Worm (Caenorhabditis elegans) whole organism, young adult: Measurements from ENCODE around the gene mob-2.

ENCODE experiments used
- C06A6.2 ChIP-seq: fragments of 200-800 bp; sonication (Bioruptor generic); conservative IDR thresholded peaks from 2 replicates; pipeline ENCODE4 v1.3.6; 2022; ENCODE audit warnings: missing genetic modification characterization, missing compliant biosample characterization
- D2030.7 ChIP-seq: fragments of 200-800 bp; sonication (Bioruptor generic); IDR thresholded peaks from 2 replicates; pipeline ENCODE4 v1.3.6; 2022; ENCODE audit warnings: missing genetic modification reagents, missing genetic modification characterization, missing compliant biosample characterization
- F10E7.11 ChIP-seq: sonication (generic microtip); optimal IDR thresholded peaks from 2 replicates; lab custom pipeline; 2017; ENCODE audit warnings: mild to moderate bottlenecking, missing genetic modification characterization, moderate library complexity, missing compliant biosample characterization
- F22D6.2 ChIP-seq: sonication (generic microtip); optimal IDR thresholded peaks from 2 replicates; lab custom pipeline; 2016; ENCODE audit warnings: mild to moderate bottlenecking, missing genetic modification characterization, missing compliant biosample characterization
- F33H1.4 ChIP-seq: fragments of 200-800 bp; sonication (Bioruptor generic); IDR thresholded peaks from 2 replicates; pipeline ENCODE4 v1.3.6; 2022; ENCODE audit warnings: missing genetic modification reagents, missing genetic modification characterization, missing compliant biosample characterization
- F37B4.10 ChIP-seq: fragments of 200-800 bp; sonication (Bioruptor generic); IDR thresholded peaks from 2 replicates; pipeline ENCODE4 v1.3.6; 2022; ENCODE audit warnings: missing genetic modification characterization, missing compliant biosample characterization
- F39B2.1 ChIP-seq: fragments of 200-800 bp; sonication (Bioruptor generic); IDR thresholded peaks from 2 replicates; pipeline ENCODE4 v1.3.6; 2022; ENCODE audit warnings: missing genetic modification reagents, missing genetic modification characterization, missing compliant biosample characterization
- F52B5.7 ChIP-seq: sonication (generic microtip); optimal IDR thresholded peaks from 2 replicates; lab custom pipeline; 2016; ENCODE audit warnings: mild to moderate bottlenecking, missing genetic modification characterization, missing compliant biosample characterization
- T26A5.8 ChIP-seq: sonication (generic microtip); optimal IDR thresholded peaks from 2 replicates; lab custom pipeline; 2016; ENCODE audit warnings: missing genetic modification characterization, missing compliant biosample characterization
- Y53G8AR.9 ChIP-seq: fragments of 200-800 bp; sonication (Bioruptor generic); conservative IDR thresholded peaks from 2 replicates; pipeline ENCODE4 v1.3.6; 2022; ENCODE audit warnings: missing genetic modification reagents, missing genetic modification characterization, missing compliant biosample characterization
- Y56A3A.18 ChIP-seq: fragments of 200-800 bp; sonication (Bioruptor generic); IDR thresholded peaks from 2 replicates; pipeline ENCODE4 v1.3.6; 2022; ENCODE audit warnings: missing genetic modification reagents, missing genetic modification characterization, missing compliant biosample characterization
- Y67H2A.10 ChIP-seq: fragments of 200-800 bp; sonication (Bioruptor generic); conservative IDR thresholded peaks from 2 replicates; pipeline ENCODE4 v1.3.6; 2022; ENCODE audit warnings: missing genetic modification reagents, missing genetic modification characterization, missing compliant biosample characterization
- Y95B8A.8 ChIP-seq: fragments of 200-800 bp; sonication (Bioruptor generic); IDR thresholded peaks from 2 replicates; pipeline ENCODE4 v1.3.6; 2022; ENCODE audit warnings: missing genetic modification reagents, missing genetic modification characterization, missing compliant biosample characterization
- ama-1 ChIP-seq, 3 experiments: fragments of 150-350 bp in 1 of 3; sonication (generic microtip) in 2 of 3; optimal IDR thresholded peaks; 2 replicates each; lab custom pipeline; 2014 to 2018; ENCODE audit warnings: missing biosample characterization in 2 of 3, missing genetic modification characterization in 2 of 3, missing genetic modification reagents in 2 of 3
- aptf-2 ChIP-seq: fragments of 200-800 bp; sonication (Bioruptor generic); conservative IDR thresholded peaks from 2 replicates; pipeline ENCODE4 v1.3.6; 2022; ENCODE audit warnings: missing genetic modification reagents, missing genetic modification characterization, missing compliant biosample characterization
- atf-7 ChIP-seq: sonication (generic microtip); optimal IDR thresholded peaks from 2 replicates; lab custom pipeline; 2017; ENCODE audit warnings: mild to moderate bottlenecking, missing genetic modification characterization, missing compliant biosample characterization
- attf-3 ChIP-seq: fragments of 200-800 bp; sonication (Bioruptor generic); conservative IDR thresholded peaks from 2 replicates; pipeline ENCODE4 v1.3.6; 2022; ENCODE audit warnings: missing genetic modification reagents, missing genetic modification characterization, missing compliant biosample characterization
- cebp-1 ChIP-seq, 2 experiments: fragments of 200-800 bp in 1 of 2; sonication (Bioruptor generic) in 1 of 2; sonication (generic microtip) in 1 of 2; IDR thresholded peaks in 1 of 2; optimal IDR thresholded peaks in 1 of 2; 2 replicates each; pipeline versions ENCODE4 v1.3.6 to Lab custom; 2017 to 2022; ENCODE audit warnings: missing compliant biosample characterization in 2 of 2, missing genetic modification characterization in 2 of 2, mild to moderate bottlenecking in 1 of 2, missing genetic modification reagents in 1 of 2, moderate library complexity in 1 of 2
- ceh-100 ChIP-seq: fragments of 200-800 bp; sonication (Bioruptor generic); IDR thresholded peaks from 2 replicates; pipeline ENCODE4 v1.3.6; 2022; ENCODE audit warnings: missing genetic modification reagents, missing genetic modification characterization, missing compliant biosample characterization
- ceh-79 ChIP-seq: sonication (generic microtip); optimal IDR thresholded peaks from 2 replicates; lab custom pipeline; 2017; ENCODE audit warnings: mild to moderate bottlenecking, missing genetic modification characterization, missing compliant biosample characterization
- ceh-91 ChIP-seq: fragments of 200-800 bp; sonication (Bioruptor generic); IDR thresholded peaks from 2 replicates; pipeline ENCODE4 v1.3.6; 2022; ENCODE audit warnings: missing genetic modification reagents, missing genetic modification characterization, missing compliant biosample characterization
- chd-7 ChIP-seq: sonication (generic microtip); optimal IDR thresholded peaks from 2 replicates; lab custom pipeline; 2016; ENCODE audit warnings: mild to moderate bottlenecking, missing genetic modification characterization, moderate library complexity, missing compliant biosample characterization
- egrh-3 ChIP-seq: fragments of 200-800 bp; sonication (Bioruptor generic); IDR thresholded peaks from 2 replicates; pipeline ENCODE4 v1.3.6; 2022; ENCODE audit warnings: missing genetic modification reagents, missing genetic modification characterization, missing compliant biosample characterization
- ets-4 ChIP-seq: fragments of 200-800 bp; sonication (Bioruptor generic); optimal IDR thresholded peaks from 2 replicates; lab custom pipeline; 2018; ENCODE audit warnings: mild to moderate bottlenecking, missing genetic modification characterization, missing compliant biosample characterization
- gei-17 ChIP-seq: fragments of 200-800 bp; sonication (Bioruptor generic); optimal IDR thresholded peaks from 2 replicates; lab custom pipeline; 2018; ENCODE audit warnings: mild to moderate bottlenecking, missing genetic modification characterization, missing compliant biosample characterization
- hrde-1 ChIP-seq: sonication (generic microtip); optimal IDR thresholded peaks from 2 replicates; lab custom pipeline; 2016; ENCODE audit warnings: missing genetic modification characterization, mild to moderate bottlenecking, missing compliant biosample characterization, moderate library complexity, missing genotype, missing genetic modification reagents, borderline replicate concordance
- lag-1 ChIP-seq: fragments of 200-800 bp; sonication (Bioruptor generic); IDR thresholded peaks from 2 replicates; pipeline ENCODE4 v1.3.6; 2022; ENCODE audit warnings: missing genetic modification reagents, missing genetic modification characterization, missing compliant biosample characterization
- let-607 ChIP-seq, 2 experiments: fragments of 200-800 bp in 1 of 2; sonication (Bioruptor generic) in 1 of 2; sonication (generic microtip) in 1 of 2; optimal IDR thresholded peaks; 2 replicates each; lab custom pipeline; 2016 to 2018; ENCODE audit warnings: mild to moderate bottlenecking in 2 of 2, missing compliant biosample characterization in 2 of 2, missing genetic modification characterization in 2 of 2, moderate library complexity in 2 of 2, missing genotype in 1 of 2
- lin-35 ChIP-seq, 3 experiments: fragments of 150-350 bp in 2 of 3; sonication (generic microtip) in 1 of 3; optimal IDR thresholded peaks; 2 replicates each; lab custom pipeline; 2014 to 2018; ENCODE audit warnings: missing biosample characterization in 3 of 3, missing genetic modification characterization in 3 of 3, missing genetic modification reagents in 3 of 3
- lin-40 ChIP-seq: sonication (generic microtip); optimal IDR thresholded peaks from 2 replicates; lab custom pipeline; 2016; ENCODE audit warnings: missing genetic modification characterization, mild to moderate bottlenecking, missing compliant biosample characterization, missing genotype, missing genetic modification reagents
- lin-54 ChIP-seq: fragments of 200-800 bp; sonication (Bioruptor generic); optimal IDR thresholded peaks from 2 replicates; lab custom pipeline; 2018; ENCODE audit warnings: mild to moderate bottlenecking, missing genetic modification characterization, missing compliant biosample characterization
- lsl-1 ChIP-seq: fragments of 200-800 bp; sonication (Bioruptor generic); optimal IDR thresholded peaks from 2 replicates; lab custom pipeline; 2018; ENCODE audit warnings: mild to moderate bottlenecking, missing genetic modification characterization, moderate library complexity, missing compliant biosample characterization
- madf-10 ChIP-seq: sonication (generic microtip); optimal IDR thresholded peaks from 2 replicates; lab custom pipeline; 2016; ENCODE audit warnings: mild to moderate bottlenecking, missing genetic modification characterization, missing compliant biosample characterization
- madf-8 ChIP-seq: fragments of 200-800 bp; sonication (Bioruptor generic); conservative IDR thresholded peaks from 2 replicates; pipeline ENCODE4 v1.3.6; 2022; ENCODE audit warnings: missing genetic modification reagents, missing genetic modification characterization, missing compliant biosample characterization
- mel-28 ChIP-seq: sonication (generic microtip); optimal IDR thresholded peaks from 2 replicates; lab custom pipeline; 2016; ENCODE audit warnings: borderline replicate concordance, mild to moderate bottlenecking, missing genetic modification characterization, missing compliant biosample characterization
- mes-4 ChIP-seq: sonication (generic microtip); optimal IDR thresholded peaks from 2 replicates; lab custom pipeline; 2016; ENCODE audit warnings: missing genotype, missing genetic modification characterization, missing compliant biosample characterization
- mxl-1 ChIP-seq: sonication (generic microtip); optimal IDR thresholded peaks from 2 replicates; lab custom pipeline; 2016; ENCODE audit warnings: missing genetic modification characterization, missing compliant biosample characterization
- nhr-27 ChIP-seq: fragments of 200-800 bp; sonication (Bioruptor generic); optimal IDR thresholded peaks from 2 replicates; lab custom pipeline; 2018; ENCODE audit warnings: mild to moderate bottlenecking, missing genetic modification characterization, moderate library complexity, missing compliant biosample characterization
- nhr-80 ChIP-seq: sonication (generic microtip); optimal IDR thresholded peaks from 2 replicates; lab custom pipeline; 2016; ENCODE audit warnings: missing genetic modification characterization, missing compliant biosample characterization
- nhr-90 ChIP-seq: sonication (generic microtip); optimal IDR thresholded peaks from 2 replicates; lab custom pipeline; 2016; ENCODE audit warnings: missing genotype, mild to moderate bottlenecking, missing genetic modification characterization, missing compliant biosample characterization
- pbrm-1 ChIP-seq: fragments of 200-800 bp; sonication (Bioruptor generic); IDR thresholded peaks from 2 replicates; pipeline ENCODE4 v1.3.6; 2022; ENCODE audit warnings: missing genetic modification reagents, missing genetic modification characterization, missing compliant biosample characterization
- pha-4 ChIP-seq: fragments of 150-350 bp; sonication (generic microtip); optimal IDR thresholded peaks from 2 replicates; lab custom pipeline; 2014; ENCODE audit warnings: missing biosample characterization, missing genetic modification reagents, missing genetic modification characterization
- rec-8 ChIP-seq, 2 experiments: sonication (generic microtip); optimal IDR thresholded peaks; 2 replicates each; lab custom pipeline; 2016; ENCODE audit warnings: mild to moderate bottlenecking in 2 of 2, missing genetic modification characterization in 2 of 2, missing genetic modification reagents in 2 of 2, missing genotype in 2 of 2, missing biosample characterization in 1 of 2, missing compliant biosample characterization in 1 of 2, moderate library complexity in 1 of 2
- sea-2 ChIP-seq: fragments of 200-800 bp; sonication (Bioruptor generic); IDR thresholded peaks from 2 replicates; pipeline ENCODE4 v1.3.6; 2022; ENCODE audit warnings: missing genetic modification characterization, missing compliant biosample characterization
- snpc-1.3 ChIP-seq: sonication (generic microtip); optimal IDR thresholded peaks from 2 replicates; lab custom pipeline; 2017; ENCODE audit warnings: missing genetic modification characterization, mild to moderate bottlenecking, missing compliant biosample characterization, antibody characterized with exemption, moderate library complexity, missing genotype, missing genetic modification reagents; ENCODE audit not compliant: insufficient read depth
- somi-1 ChIP-seq: fragments of 200-800 bp; sonication (Bioruptor generic); optimal IDR thresholded peaks from 2 replicates; lab custom pipeline; 2018; ENCODE audit warnings: mild to moderate bottlenecking, missing genetic modification characterization, missing compliant biosample characterization
- ztf-26 ChIP-seq: sonication (generic microtip); optimal IDR thresholded peaks from 2 replicates; lab custom pipeline; 2017; ENCODE audit warnings: missing genetic modification characterization, missing compliant biosample characterization
- ztf-6 ChIP-seq: fragments of 200-800 bp; sonication (Bioruptor generic); IDR thresholded peaks from 2 replicates; pipeline ENCODE4 v1.3.6; 2022; ENCODE audit warnings: missing genetic modification reagents, missing genetic modification characterization, missing compliant biosample characterization

mob-2 gene

ce11 chrX:13159005-13159404 lies 10.9 kb downstream of the mob-2 start:
- TF ChIP-seq hrde-1 (no peak), rec-8 (tag; optimal IDR thresholded peaks at IDR 0.05; lab: Kevin White, UChicago) (no peak), gei-17 (GFP tag; lab: Kevin White, UChicago) (no peak), nhr-80 (peak; percentile 97), cebp-1 (GFP tag; IDR thresholded peaks at IDR 0.05; lab: Robert Waterston, UW) (peak; percentile 49; the same call in 1 of the 2 replicates), cebp-1 (tag; optimal IDR thresholded peaks at IDR 0.05; lab: Kevin White, UChicago) (no peak), F22D6.2 (tag; lab: Kevin White, UChicago) (no peak), somi-1 (GFP tag; lab: Kevin White, UChicago) (no peak), ama-1 (optimal IDR thresholded peaks at IDR 0.05; lab: Kevin White, UChicago) (no peak), ama-1 (GFP tag; optimal IDR thresholded peaks at IDR 0.05; lab: Kevin White, UChicago) (no peak), mel-28 (no peak), mes-4 (tag; lab: Kevin White, UChicago) (no peak), Y56A3A.18 (GFP tag; lab: Robert Waterston, UW) (0 out of 2 replicates have a peak, but pooled peaks have one; percentile 64), pbrm-1 (GFP tag; lab: Robert Waterston, UW) (no peak), F37B4.10 (no peak), F33H1.4 (GFP tag; lab: Robert Waterston, UW) (no peak), T26A5.8 (tag; lab: Kevin White, UChicago) (no peak), lin-54 (GFP tag; lab: Kevin White, UChicago) (no peak), attf-3 (no peak), D2030.7 (no peak), ets-4 (peak; percentile 33), F10E7.11 (tag; lab: Kevin White, UChicago) (no peak), ceh-79 (tag; lab: Kevin White, UChicago) (no peak), snpc-1.3 (tag; lab: Kevin White, UChicago) (no peak), ztf-6 (GFP tag; lab: Robert Waterston, UW) (no peak), Y67H2A.10 (GFP tag; lab: Robert Waterston, UW) (no peak), madf-10 (tag; lab: Kevin White, UChicago) (no peak), lin-35 (GFP tag; optimal IDR thresholded peaks at IDR 0.05; lab: Kevin White, UChicago) (no peak), Y53G8AR.9 (no peak), lsl-1 (GFP tag; lab: Kevin White, UChicago) (no peak), nhr-90 (peak; percentile 37), C06A6.2 (GFP tag; lab: Robert Waterston, UW) (no peak), ztf-26 (peak; percentile 23), lag-1 (GFP tag; lab: Robert Waterston, UW) (no peak), F39B2.1 (GFP tag; lab: Robert Waterston, UW) (no peak), lin-40 (tag; lab: Kevin White, UChicago) (no peak), F52B5.7 (tag; lab: Kevin White, UChicago) (no peak), aptf-2 (GFP tag; lab: Robert Waterston, UW) (no peak), madf-8 (GFP tag; lab: Robert Waterston, UW) (no peak), ceh-91 (no peak), atf-7 (peak; percentile 1), chd-7 (tag; lab: Kevin White, UChicago) (peak; percentile 16), mxl-1 (tag; lab: Kevin White, UChicago) (no peak), egrh-3 (peak; percentile 11; the same call in 1 of the 2 replicates), let-607 (tag; optimal IDR thresholded peaks at IDR 0.05; lab: Kevin White, UChicago) (peak in 1 of 2 experiments; percentile 10), pha-4 (tag; lab: Kevin White, UChicago) (no peak), nhr-27 (tag; lab: Kevin White, UChicago) (no peak), ceh-100 (GFP tag; lab: Robert Waterston, UW) (no peak), sea-2 (no peak), Y95B8A.8 (GFP tag; lab: Robert Waterston, UW) (no peak)
